Fruit fly (Drosophila melanogaster) whole organism, adult: ENCODE results near the gene Cortactin.

Source experiments
- CG14711 ChIP-seq: fragments of 200-800 bp; sonication (Bioruptor generic); optimal IDR thresholded peaks from 2 replicates; lab custom pipeline; 2018; ENCODE audit warnings: missing biosample characterization, mild to moderate bottlenecking, missing genetic modification characterization, moderate library complexity
- CG7045 ChIP-seq: fragments of 200-800 bp; sonication (Bioruptor generic); optimal IDR thresholded peaks from 2 replicates; lab custom pipeline; 2017; ENCODE audit warnings: missing biosample characterization, mild to moderate bottlenecking, missing genetic modification characterization
- Clk ChIP-seq: fragments of 200-800 bp; sonication (Bioruptor generic); optimal IDR thresholded peaks from 2 replicates; lab custom pipeline; 2017; ENCODE audit warnings: missing biosample characterization, missing genetic modification characterization
- Hr96 ChIP-seq: fragments of 200-800 bp; sonication (Bioruptor generic); optimal IDR thresholded peaks from 2 replicates; lab custom pipeline; 2016; ENCODE audit warnings: missing biosample characterization, missing genetic modification characterization
- bab1 ChIP-seq: fragments of 200-800 bp; sonication (Bioruptor generic); optimal IDR thresholded peaks from 3 replicates; lab custom pipeline; 2019; ENCODE audit warnings: missing biosample characterization, mild to moderate bottlenecking, missing genetic modification characterization, moderate library complexity
- cic ChIP-seq: fragments of 200-800 bp; sonication (Bioruptor generic); optimal IDR thresholded peaks from 2 replicates; lab custom pipeline; 2017; ENCODE audit warnings: missing biosample characterization, mild to moderate bottlenecking, missing genetic modification characterization, moderate library complexity
- cnc ChIP-seq, 2 experiments: fragments of >200 bp; optimal IDR thresholded peaks; 2 replicates each; lab custom pipeline; 2017
- kay ChIP-seq: fragments of 200-800 bp; sonication (Bioruptor generic); peaks from one replicate; lab custom pipeline; 2016; ENCODE audit warnings: missing biosample characterization, missing genetic modification characterization, borderline replicate concordance
- pad ChIP-seq: fragments of 200-800 bp; sonication (Bioruptor generic); optimal IDR thresholded peaks from 3 replicates; lab custom pipeline; 2017; ENCODE audit warnings: missing biosample characterization, missing genetic modification characterization, mild to moderate bottlenecking, moderate library complexity, missing genetic modification reagents
- toe ChIP-seq: fragments of 200-800 bp; sonication (Bioruptor generic); optimal IDR thresholded peaks from 2 replicates; lab custom pipeline; 2016; ENCODE audit warnings: missing biosample characterization, missing genetic modification characterization

DNA sequence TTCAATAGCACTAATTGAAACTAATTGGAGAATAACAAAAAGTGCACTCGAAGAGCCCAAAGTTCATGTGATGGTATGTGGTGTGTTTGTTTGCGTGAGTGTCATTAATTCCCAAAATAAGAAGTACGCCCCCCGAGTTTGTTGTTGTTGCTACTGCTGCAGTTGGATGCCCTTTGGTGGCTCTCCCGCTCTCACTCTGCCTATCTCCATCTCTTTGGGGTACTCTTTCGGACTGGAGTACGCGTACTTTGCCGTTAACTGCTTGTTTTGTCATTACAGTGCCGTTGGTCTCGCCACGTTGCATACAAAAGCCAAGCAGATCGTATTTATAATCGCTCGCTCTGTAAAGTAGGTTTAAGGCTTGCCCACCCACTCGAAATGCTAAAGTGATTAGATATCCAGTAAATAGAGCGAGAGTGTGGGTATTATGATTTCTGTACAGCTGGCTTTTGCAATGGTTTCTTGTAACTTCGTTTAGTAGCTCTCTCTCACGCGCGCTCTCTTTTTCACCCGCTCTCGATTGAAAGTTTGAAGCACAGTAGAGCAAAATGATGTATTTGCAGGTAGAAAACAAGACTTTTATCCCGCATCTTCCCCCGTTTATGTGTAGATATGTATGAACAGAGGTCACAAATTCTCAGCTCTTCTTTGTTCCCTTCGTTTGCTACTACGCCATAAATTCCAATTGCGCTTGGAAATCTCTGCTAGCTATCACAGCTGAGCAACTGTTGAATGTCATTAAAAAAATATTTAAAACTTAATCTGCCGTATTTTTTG is 47.9 kb upstream of the Cortactin start:
- TF ChIP-seq bab1 (GFP tag; lab: Kevin White, UChicago), result no peak
- TF ChIP-seq cic (GFP tag; lab: Kevin White, UChicago), result peak; percentile 62
- no peak for TF ChIP-seq Clk (GFP tag; lab: Kevin White, UChicago)
- TF ChIP-seq CG14711 (tag; lab: Kevin White, UChicago), result no peak
- TF ChIP-seq kay (GFP tag; lab: Kevin White, UChicago), result no peak
- TF ChIP-seq Hr96 (GFP tag; lab: Kevin White, UChicago), result no peak
- peak; percentile 91 for TF ChIP-seq pad
- TF ChIP-seq toe (GFP tag; lab: Kevin White, UChicago), result no peak
- TF ChIP-seq CG7045 (GFP tag; lab: Kevin White, UChicago), result no peak
- no peak for TF ChIP-seq cnc (optimal IDR thresholded peaks at IDR 0.05; lab: Kevin White, UChicago)
